Fruit fly (Drosophila melanogaster): Measurements from ENCODE around the gene Or10a.

The Or10a gene

dm6 chrX:11379139-11379538 is 38.1 kb downstream of the Or10a start (continued):
- no peak for TF ChIP-seq CG1647 (GFP tag; optimal IDR thresholded peaks at IDR 0.05)
- TF ChIP-seq Rx (GFP tag; IDR thresholded peaks at IDR 0.05): no peak
- peak; percentile 61 for TF ChIP-seq CG1603 (tag; optimal IDR thresholded peaks at IDR 0.05)
- no peak for TF ChIP-seq CG4730 (GFP tag; IDR thresholded peaks at IDR 0.05)
- TF ChIP-seq CG34422 (GFP tag; IDR thresholded peaks at IDR 0.05): 0 out of 3 replicates have a peak, but pooled peaks have one; percentile 42
- no peak for TF ChIP-seq sima (GFP tag; optimal IDR thresholded peaks at IDR 0.05)
- no peak for TF ChIP-seq her (GFP tag; optimal IDR thresholded peaks at IDR 0.05)
- no peak for TF ChIP-seq Deaf1 (tag; optimal IDR thresholded peaks at IDR 0.05)
- no peak for TF ChIP-seq CG15601 (tag; optimal IDR thresholded peaks at IDR 0.05)
- no peak for TF ChIP-seq CG9876 (GFP tag; optimal IDR thresholded peaks at IDR 0.05)
- peak; percentile 70 for TF ChIP-seq dysf (GFP tag; IDR thresholded peaks at IDR 0.05)
- no peak for TF ChIP-seq schlank (tag; optimal IDR thresholded peaks at IDR 0.05)
- TF ChIP-seq gce (GFP tag; IDR thresholded peaks at IDR 0.05): 0 out of 3 replicates have a peak, but pooled peaks have one; percentile 25
- peak; percentile 15; the same call in 1 of the 2 replicates for TF ChIP-seq CG9215 (GFP tag; IDR thresholded peaks at IDR 0.05)
- no peak for TF ChIP-seq hbn (GFP tag; IDR thresholded peaks at IDR 0.05; ENCODE audit: partially characterized antibody)
- TF ChIP-seq HLH3B (GFP tag; IDR thresholded peaks at IDR 0.05): peak; percentile 61
- TF ChIP-seq vnd (GFP tag; IDR thresholded peaks at IDR 0.05; ENCODE audit: partially characterized antibody): no peak
- TF ChIP-seq tio (GFP tag; optimal IDR thresholded peaks at IDR 0.05): no peak
- TF ChIP-seq CG8944 (GFP tag; optimal IDR thresholded peaks at IDR 0.05): no peak
- 0 out of 3 replicates have a peak, but pooled peaks have one; percentile 20 for TF ChIP-seq Mrtf (GFP tag; IDR thresholded peaks at IDR 0.05)
- TF ChIP-seq Sry-δ (GFP tag; optimal IDR thresholded peaks at IDR 0.05): no peak
- no peak for TF ChIP-seq CG14965 (GFP tag; optimal IDR thresholded peaks at IDR 0.05; ENCODE audit: borderline replicate concordance)
- peak in 1 of 2 experiments; percentile 40 for TF ChIP-seq bsh (GFP tag; optimal IDR thresholded peaks at IDR 0.05)
- TF ChIP-seq CG12769 (tag; optimal IDR thresholded peaks at IDR 0.05): peak; percentile 80
- no peak for TF ChIP-seq NK7.1 (GFP tag; optimal IDR thresholded peaks at IDR 0.05)
- TF ChIP-seq Eip74EF (GFP tag; optimal IDR thresholded peaks at IDR 0.05): peak in 1 of 2 experiments; percentile 48
- TF ChIP-seq CG11247 (GFP tag; IDR thresholded peaks at IDR 0.05): no peak
- peak; percentile 8 for TF ChIP-seq Camta (GFP tag; optimal IDR thresholded peaks at IDR 0.05)
- TF ChIP-seq insv (GFP tag; optimal IDR thresholded peaks at IDR 0.05): no peak
- TF ChIP-seq yki (optimal IDR thresholded peaks at IDR 0.05): no peak
- TF ChIP-seq CG17802 (tag; optimal IDR thresholded peaks at IDR 0.05): no peak
- peak; percentile 53 for TF ChIP-seq CG8924 (tag; optimal IDR thresholded peaks at IDR 0.05)
- TF ChIP-seq slou (GFP tag; optimal IDR thresholded peaks at IDR 0.05): no peak
- no peak for TF ChIP-seq CG3407 (GFP tag; optimal IDR thresholded peaks at IDR 0.05)
- no peak for TF ChIP-seq Opbp (GFP tag; IDR thresholded peaks at IDR 0.05; ENCODE audit: partially characterized antibody)
- TF ChIP-seq kah (GFP tag; optimal IDR thresholded peaks at IDR 0.05): no peak
- no peak for TF ChIP-seq CkIIα-i1 (GFP tag; IDR thresholded peaks at IDR 0.05)
- no peak for TF ChIP-seq CG10959 (GFP tag; IDR thresholded peaks at IDR 0.05)
- no peak for TF ChIP-seq CG17568 (GFP tag; optimal IDR thresholded peaks at IDR 0.05)
- TF ChIP-seq CG42726 (GFP tag; IDR thresholded peaks at IDR 0.05; ENCODE audit: partially characterized antibody): no peak
- no peak for TF ChIP-seq bowl (GFP tag; IDR thresholded peaks at IDR 0.05)
- TF ChIP-seq gfzf (GFP tag; optimal IDR thresholded peaks at IDR 0.05): no peak
- TF ChIP-seq CG10543 (GFP tag; optimal IDR thresholded peaks at IDR 0.05): no peak
- no peak for TF ChIP-seq CG43689 (GFP tag; IDR thresholded peaks at IDR 0.05)
- TF ChIP-seq CG16779 (GFP tag; IDR thresholded peaks at IDR 0.05): no peak
- no peak for TF ChIP-seq CG1792 (GFP tag; optimal IDR thresholded peaks at IDR 0.05)
- TF ChIP-seq dan (GFP tag; IDR thresholded peaks at IDR 0.05): no peak
- no peak for TF ChIP-seq CG11085 (GFP tag; IDR thresholded peaks at IDR 0.05)
- TF ChIP-seq CG8765 (GFP tag; IDR thresholded peaks at IDR 0.05): no peak
- no peak for TF ChIP-seq Mes4 (GFP tag; optimal IDR thresholded peaks at IDR 0.05)
- no peak for TF ChIP-seq E2f2 (GFP tag; IDR thresholded peaks at IDR 0.05)
- TF ChIP-seq Ets97D (GFP tag; optimal IDR thresholded peaks at IDR 0.05): no peak
